Worm (Caenorhabditis elegans): ENCODE results near the gene ule-5.

DNA sequence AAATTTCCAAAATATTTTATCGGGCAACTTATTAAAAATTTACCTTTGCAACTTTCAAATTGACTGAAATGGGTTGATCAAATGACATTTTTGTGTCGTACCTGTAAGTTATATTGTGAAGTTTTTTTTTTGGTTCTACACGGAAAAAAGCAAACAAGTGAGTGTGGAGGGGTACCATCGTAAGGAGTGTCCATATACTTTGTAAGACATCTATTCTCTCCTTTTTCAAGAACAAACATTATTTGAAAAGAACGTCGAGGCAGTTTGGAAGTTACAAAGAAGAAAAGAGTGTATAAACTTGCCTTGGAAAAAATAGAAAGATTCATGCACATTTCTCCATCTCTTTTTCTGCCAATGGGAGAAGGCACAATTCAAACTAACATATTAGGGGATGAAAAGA is 45.5 kb upstream of the ule-5 start, which contains the start of gene taf-7.1:
- TF ChIP-seq nhr-76 (tag; optimal IDR thresholded peaks at IDR 0.05) (no peak), nhr-12 (tag; optimal IDR thresholded peaks at IDR 0.05) (no peak), lin-13 (tag; optimal IDR thresholded peaks at IDR 0.05) (no peak), blmp-1 (tag; optimal IDR thresholded peaks at IDR 0.05) (no peak), pha-4 (tag; optimal IDR thresholded peaks at IDR 0.05) (no peak), lsy-2 (tag; optimal IDR thresholded peaks at IDR 0.05) (no peak), elt-1 (tag; optimal IDR thresholded peaks at IDR 0.05; ENCODE audit: borderline replicate concordance, insufficient read depth) (no peak), ztf-11 (tag; optimal IDR thresholded peaks at IDR 0.05) (no peak)

Measured in whole organism, mixed stage, embryonic.